Fruit fly (Drosophila melanogaster) whole organism, embryonic: ENCODE results near the gene CG3748.

Experiments
- CG14860 ChIP-seq: fragments of 200-800 bp; sonication (Bioruptor generic); IDR thresholded peaks from 3 replicates; pipeline ENCODE4 v1.3.6; 2022; ENCODE audit warnings: missing biosample characterization, missing genetic modification characterization; ENCODE audit not compliant: partially characterized antibody
- CG32532 ChIP-seq: fragments of 200-800 bp; sonication (Bioruptor generic); IDR thresholded peaks from 2 replicates; pipeline ENCODE4 v1.3.6; 2022; ENCODE audit warnings: missing biosample characterization, missing genetic modification characterization
- CG6765 ChIP-seq: fragments of 200-800 bp; sonication (Bioruptor generic); optimal IDR thresholded peaks from 3 replicates; lab custom pipeline; 2017; ENCODE audit warnings: missing biosample characterization, mild to moderate bottlenecking, missing genetic modification characterization
- D19A ChIP-seq: fragments of 200-800 bp; optimal IDR thresholded peaks from 3 replicates; lab custom pipeline; 2019; ENCODE audit warnings: missing biosample characterization, mild to moderate bottlenecking, missing genetic modification characterization, moderate library complexity
- nau ChIP-seq: fragments of 200-800 bp; sonication (Bioruptor generic); optimal IDR thresholded peaks from 3 replicates; lab custom pipeline; 2017; ENCODE audit warnings: missing biosample characterization, mild to moderate bottlenecking, missing genetic modification characterization, missing genetic modification reagents
- row ChIP-seq: fragments of 200-800 bp; sonication (Bioruptor generic); IDR thresholded peaks from 3 replicates; pipeline ENCODE4 v1.3.6; 2022; ENCODE audit warnings: missing biosample characterization, missing genetic modification characterization
- salm ChIP-seq: fragments of 200-800 bp; sonication (Bioruptor generic); optimal IDR thresholded peaks from 2 replicates; lab custom pipeline; 2018; ENCODE audit warnings: missing biosample characterization, mild to moderate bottlenecking, missing genetic modification characterization

dm6 chr2L:9321022-9321421 is 21.6 kb upstream of the CG3748 start:
- no peak for TF ChIP-seq CG32532 (GFP tag; lab: Robert Waterston, UW)
- TF ChIP-seq row (GFP tag; lab: Robert Waterston, UW), result no peak
- TF ChIP-seq salm (tag; lab: Kevin White, UChicago), result no peak
- TF ChIP-seq CG6765 (GFP tag; lab: Kevin White, UChicago), result no peak
- no peak for TF ChIP-seq D19A (tag; lab: Kevin White, UChicago)
- TF ChIP-seq nau (GFP tag; lab: Kevin White, UChicago), result no peak
- no peak for TF ChIP-seq CG14860 (GFP tag; lab: Robert Waterston, UW)
